Fruit fly (Drosophila melanogaster) whole organism, embryonic: ENCODE data around the gene BOD1.

Experiments used
- Ada2b ChIP-seq: fragments of 200-800 bp; sonication (Bioruptor generic); IDR thresholded peaks from 2 replicates; pipeline ENCODE4 v1.3.6; 2022; ENCODE audit warnings: missing biosample characterization, missing genetic modification characterization
- B-H2 ChIP-seq: fragments of 200-800 bp; sonication (Bioruptor generic); optimal IDR thresholded peaks from 2 replicates; lab custom pipeline; 2018; ENCODE audit warnings: missing biosample characterization, mild to moderate bottlenecking, missing genetic modification characterization
- C15 ChIP-seq: fragments of 200-800 bp; sonication (Bioruptor generic); IDR thresholded peaks from 3 replicates; pipeline ENCODE4 v1.3.6; 2022; ENCODE audit warnings: missing biosample characterization, missing genetic modification characterization
- CG10321 ChIP-seq: fragments of 200-800 bp; sonication (Bioruptor generic); IDR thresholded peaks from 2 replicates; pipeline ENCODE4 v1.3.6; 2022; ENCODE audit warnings: missing biosample characterization, missing genetic modification characterization
- CG11560 ChIP-seq: fragments of 200-800 bp; sonication (Bioruptor generic); IDR thresholded peaks from 3 replicates; pipeline ENCODE4 v1.3.6; 2022; ENCODE audit warnings: missing biosample characterization, missing genetic modification characterization
- CG11723 ChIP-seq: fragments of 200-800 bp; sonication (Bioruptor generic); optimal IDR thresholded peaks from 2 replicates; lab custom pipeline; 2017; ENCODE audit warnings: missing biosample characterization, mild to moderate bottlenecking, missing genetic modification characterization
- CG12104 ChIP-seq: fragments of 200-800 bp; sonication (Bioruptor generic); optimal IDR thresholded peaks from 3 replicates; lab custom pipeline; 2016; ENCODE audit warnings: missing biosample characterization, missing genetic modification characterization
- CG12155 ChIP-seq: fragments of 200-800 bp; sonication (Bioruptor generic); optimal IDR thresholded peaks from 3 replicates; lab custom pipeline; 2016; ENCODE audit warnings: missing biosample characterization, missing genetic modification characterization
- CG12391 ChIP-seq: fragments of 200-800 bp; sonication (Bioruptor generic); optimal IDR thresholded peaks from 3 replicates; lab custom pipeline; 2018; ENCODE audit warnings: missing biosample characterization, mild to moderate bottlenecking, missing genetic modification characterization, moderate library complexity
- CG15073 ChIP-seq: fragments of 200-800 bp; sonication (Bioruptor generic); optimal IDR thresholded peaks from 2 replicates; lab custom pipeline; 2016; ENCODE audit warnings: missing biosample characterization, missing genetic modification characterization
- CG15696 ChIP-seq: fragments of 200-800 bp; sonication (Bioruptor generic); optimal IDR thresholded peaks from 2 replicates; lab custom pipeline; 2019; ENCODE audit warnings: missing biosample characterization, mild to moderate bottlenecking, missing genetic modification characterization, moderate library complexity
- CG17328 ChIP-seq: fragments of 200-800 bp; sonication (Bioruptor generic); IDR thresholded peaks from 2 replicates; pipeline ENCODE4 v1.3.6; 2022; ENCODE audit warnings: missing biosample characterization, missing genetic modification characterization
- CG18599 ChIP-seq: fragments of 200-800 bp; sonication (Bioruptor generic); optimal IDR thresholded peaks from 3 replicates; lab custom pipeline; 2017; ENCODE audit warnings: missing biosample characterization, missing genetic modification characterization, mild to moderate bottlenecking, moderate library complexity, missing genetic modification reagents
- CG30020 ChIP-seq: fragments of 200-800 bp; optimal IDR thresholded peaks from 2 replicates; lab custom pipeline; 2019; ENCODE audit warnings: missing biosample characterization, mild to moderate bottlenecking, missing genetic modification characterization, moderate library complexity
- CG3995 ChIP-seq: fragments of 200-800 bp; sonication (Bioruptor generic); optimal IDR thresholded peaks from 3 replicates; lab custom pipeline; 2016; ENCODE audit warnings: missing biosample characterization, missing genetic modification characterization
- CG6272 ChIP-seq: fragments of 200-800 bp; sonication (Bioruptor generic); IDR thresholded peaks from 2 replicates; pipeline ENCODE4 v1.3.6; 2022; ENCODE audit warnings: missing biosample characterization, missing genetic modification characterization
- CG7745 ChIP-seq: fragments of 200-800 bp; sonication (Bioruptor generic); optimal IDR thresholded peaks from 2 replicates; lab custom pipeline; 2018; ENCODE audit warnings: missing biosample characterization, mild to moderate bottlenecking, missing genetic modification characterization, moderate library complexity
- CG7928 ChIP-seq: fragments of 200-800 bp; sonication (Bioruptor generic); optimal IDR thresholded peaks from 2 replicates; lab custom pipeline; 2017; ENCODE audit warnings: missing biosample characterization, mild to moderate bottlenecking, missing genetic modification characterization
- CG7987 ChIP-seq: fragments of 200-800 bp; sonication (Bioruptor generic); optimal IDR thresholded peaks from 2 replicates; lab custom pipeline; 2018; ENCODE audit warnings: missing biosample characterization, mild to moderate bottlenecking, missing genetic modification characterization, moderate library complexity
- CG9609 ChIP-seq: fragments of 200-800 bp; sonication (Bioruptor generic); optimal IDR thresholded peaks from 3 replicates; lab custom pipeline; 2016; ENCODE audit warnings: missing biosample characterization, missing genetic modification characterization
- D19B ChIP-seq: fragments of 200-800 bp; sonication (Bioruptor generic); optimal IDR thresholded peaks from 2 replicates; lab custom pipeline; 2017; ENCODE audit warnings: missing biosample characterization, mild to moderate bottlenecking, missing genetic modification characterization
- Dll ChIP-seq: fragments of 200-800 bp; sonication (Bioruptor generic); IDR thresholded peaks from 4 replicates; pipeline ENCODE4 v1.3.6; 2022; ENCODE audit warnings: missing biosample characterization, missing genetic modification characterization; ENCODE audit not compliant: partially characterized antibody
- H2.0 ChIP-seq: fragments of 200-800 bp; sonication (Bioruptor generic); IDR thresholded peaks from 2 replicates; pipeline ENCODE4 v1.3.6; 2022; ENCODE audit warnings: missing biosample characterization, missing genetic modification characterization
- Kr ChIP-seq: fragments of 200-800 bp; sonication (Bioruptor generic); optimal IDR thresholded peaks from 2 replicates; lab custom pipeline; 2017; ENCODE audit warnings: missing biosample characterization, mild to moderate bottlenecking, missing genetic modification characterization
- Lhr ChIP-seq: fragments of 200-800 bp; sonication (Bioruptor generic); optimal IDR thresholded peaks from 3 replicates; lab custom pipeline; 2017; ENCODE audit warnings: mild to moderate bottlenecking, missing biosample characterization, missing genetic modification reagents, missing genetic modification characterization
- Mad ChIP-seq: fragments of 200-800 bp; sonication (Bioruptor generic); optimal IDR thresholded peaks from 2 replicates; lab custom pipeline; 2016; ENCODE audit warnings: missing biosample characterization, missing genetic modification characterization
- Med ChIP-seq: fragments of 200-800 bp; sonication (Bioruptor generic); peaks from one replicate; lab custom pipeline; 2016; ENCODE audit warnings: missing biosample characterization, missing genetic modification characterization, mild to moderate bottlenecking, inconsistent platforms, moderate library complexity
- Oaz ChIP-seq: fragments of 200-800 bp; sonication (Bioruptor generic); IDR thresholded peaks from 2 replicates; pipeline ENCODE4 v1.3.6; 2022; ENCODE audit warnings: missing biosample characterization, missing genetic modification characterization
- Pdp1 ChIP-seq, 2 experiments: fragments of 200-800 bp; sonication (Bioruptor generic); optimal IDR thresholded peaks; 3 replicates each; lab custom pipeline; 2016; ENCODE audit warnings: missing biosample characterization in 2 of 2, missing genetic modification characterization in 2 of 2, mild to moderate bottlenecking in 1 of 2, moderate library complexity in 1 of 2
- Side ChIP-seq: fragments of 200-800 bp; sonication (Bioruptor generic); optimal IDR thresholded peaks from 2 replicates; lab custom pipeline; 2016; ENCODE audit warnings: missing biosample characterization, missing genetic modification characterization
- Spps ChIP-seq: fragments of 200-800 bp; sonication (Bioruptor generic); optimal IDR thresholded peaks from 2 replicates; lab custom pipeline; 2018; ENCODE audit warnings: missing biosample characterization, mild to moderate bottlenecking, missing genetic modification characterization
- Sry-β ChIP-seq: fragments of 200-800 bp; sonication (Bioruptor generic); optimal IDR thresholded peaks from 2 replicates; lab custom pipeline; 2018; ENCODE audit warnings: missing biosample characterization, mild to moderate bottlenecking, missing genetic modification characterization, moderate library complexity
- Sry-δ ChIP-seq: fragments of 200-800 bp; sonication (Bioruptor generic); optimal IDR thresholded peaks from 2 replicates; lab custom pipeline; 2016; ENCODE audit warnings: missing biosample characterization, missing genetic modification characterization
- Ssrp ChIP-seq: fragments of 200-800 bp; sonication (Bioruptor generic); optimal IDR thresholded peaks from 2 replicates; lab custom pipeline; 2018; ENCODE audit warnings: missing biosample characterization, mild to moderate bottlenecking, missing genetic modification characterization, moderate library complexity
- TFAM ChIP-seq: fragments of 200-800 bp; sonication (Bioruptor generic); optimal IDR thresholded peaks from 2 replicates; lab custom pipeline; 2017; ENCODE audit warnings: missing biosample characterization, missing genetic modification characterization, inconsistent platforms
- chif ChIP-seq, 2 experiments: fragments of 200-800 bp; sonication (Bioruptor generic); optimal IDR thresholded peaks; 3 replicates each; lab custom pipeline; 2016; ENCODE audit warnings: missing biosample characterization in 2 of 2, missing genetic modification characterization in 2 of 2
- dm ChIP-seq: fragments of 200-800 bp; sonication (Bioruptor generic); optimal IDR thresholded peaks from 3 replicates; lab custom pipeline; 2016; ENCODE audit warnings: missing biosample characterization, missing genetic modification characterization
- dysf ChIP-seq: fragments of 200-800 bp; sonication (Bioruptor generic); IDR thresholded peaks from 3 replicates; pipeline ENCODE4 v1.3.6; 2022; ENCODE audit warnings: missing biosample characterization, missing genetic modification characterization
- eve ChIP-seq, 2 experiments: fragments of >200 bp; optimal IDR thresholded peaks; 2 replicates each; lab custom pipeline; 2017; ENCODE audit warnings: missing biosample characterization in 2 of 2, missing genetic modification characterization in 2 of 2
- gce ChIP-seq: fragments of 200-800 bp; sonication (Bioruptor generic); IDR thresholded peaks from 3 replicates; pipeline ENCODE4 v1.3.6; 2022; ENCODE audit warnings: missing biosample characterization, missing genetic modification characterization
- gro ChIP-seq: fragments of 200-800 bp; sonication (Bioruptor generic); optimal IDR thresholded peaks from 2 replicates; lab custom pipeline; 2016; ENCODE audit warnings: missing biosample characterization, missing genetic modification characterization
- hb ChIP-seq: fragments of 200-800 bp; sonication (Bioruptor generic); IDR thresholded peaks from 3 replicates; pipeline ENCODE4 v1.3.6; 2022; ENCODE audit warnings: missing biosample characterization, missing genetic modification characterization; ENCODE audit not compliant: partially characterized antibody
- jing ChIP-seq: fragments of 200-800 bp; sonication (Bioruptor generic); optimal IDR thresholded peaks from 2 replicates; lab custom pipeline; 2018; ENCODE audit warnings: missing biosample characterization, mild to moderate bottlenecking, missing genetic modification characterization
- org-1 ChIP-seq: fragments of 200-800 bp; sonication (Bioruptor generic); optimal IDR thresholded peaks from 2 replicates; lab custom pipeline; 2017; ENCODE audit warnings: missing biosample characterization, missing genetic modification characterization
- psq ChIP-seq: fragments of 200-800 bp; sonication (Bioruptor generic); optimal IDR thresholded peaks from 2 replicates; lab custom pipeline; 2017; ENCODE audit warnings: missing biosample characterization, missing genetic modification characterization
- row ChIP-seq: fragments of 200-800 bp; sonication (Bioruptor generic); IDR thresholded peaks from 3 replicates; pipeline ENCODE4 v1.3.6; 2022; ENCODE audit warnings: missing biosample characterization, missing genetic modification characterization
- schlank ChIP-seq: fragments of 200-800 bp; sonication (Bioruptor generic); optimal IDR thresholded peaks from 2 replicates; lab custom pipeline; 2018; ENCODE audit warnings: missing biosample characterization, mild to moderate bottlenecking, missing genetic modification characterization
- sima ChIP-seq: fragments of 200-800 bp; sonication (Bioruptor generic); optimal IDR thresholded peaks from 2 replicates; lab custom pipeline; 2016; ENCODE audit warnings: missing biosample characterization, missing genetic modification characterization
- slp2 ChIP-seq: fragments of 200-800 bp; sonication (Bioruptor generic); optimal IDR thresholded peaks from 2 replicates; lab custom pipeline; 2016; ENCODE audit warnings: missing biosample characterization, missing genetic modification characterization
- tll ChIP-seq, 2 experiments: fragments of 200-800 bp in 1 of 2; fragments of >200 bp in 1 of 2; sonication (Bioruptor generic) in 1 of 2; optimal IDR thresholded peaks; 2 replicates each; lab custom pipeline; 2017 to 2019; ENCODE audit warnings: missing biosample characterization in 2 of 2, missing genetic modification characterization in 2 of 2, mild to moderate bottlenecking in 1 of 2, moderate library complexity in 1 of 2
- zen ChIP-seq: fragments of 200-800 bp; sonication (Bioruptor generic); optimal IDR thresholded peaks from 3 replicates; lab custom pipeline; 2018; ENCODE audit warnings: missing biosample characterization, mild to moderate bottlenecking, missing genetic modification characterization, moderate library complexity

Gene BOD1

DNA sequence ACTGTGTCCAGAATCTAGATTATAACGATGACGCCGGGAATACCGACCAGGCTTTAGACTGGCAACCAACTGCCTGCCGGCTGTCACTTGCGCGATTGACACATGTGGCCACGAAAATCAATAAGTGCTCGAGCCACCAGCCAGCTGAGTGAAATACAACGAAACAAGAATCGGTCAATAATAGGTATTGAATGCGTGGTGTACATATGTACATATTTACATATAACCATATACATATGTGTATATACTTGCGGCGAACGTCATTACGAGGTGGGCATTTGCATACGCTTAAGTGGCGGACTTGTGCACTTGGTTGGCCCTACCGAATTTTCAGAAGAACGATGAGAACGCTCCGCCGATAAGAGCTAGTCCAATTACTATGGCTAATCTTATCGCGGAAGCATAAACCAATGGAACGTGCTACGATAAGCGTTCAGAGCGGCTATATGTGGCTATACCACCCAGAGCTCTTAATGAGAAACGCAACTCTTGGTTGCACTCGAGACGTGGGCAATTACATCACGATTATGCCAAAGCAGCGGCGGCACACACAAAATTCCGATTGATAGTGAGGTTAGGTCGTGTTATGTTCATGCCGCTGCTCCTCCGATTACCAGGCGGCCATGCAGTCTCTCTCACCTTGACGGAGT lies 8.6 kb downstream of the BOD1 start (continued):
- TF ChIP-seq Ssrp = no peak
- no peak for TF ChIP-seq CG11560 (tag; lab: Robert Waterston, UW)
- TF ChIP-seq Kr (GFP tag; lab: Kevin White, UChicago) = no peak
- no peak for TF ChIP-seq dysf
- no peak for TF ChIP-seq schlank (tag; lab: Kevin White, UChicago)
- peak; percentile 44 for TF ChIP-seq CG18599 (GFP tag; lab: Kevin White, UChicago)
- peak; percentile 36 for TF ChIP-seq Med (GFP tag; lab: Kevin White, UChicago)
- TF ChIP-seq CG6272 (GFP tag; lab: Robert Waterston, UW) = no peak
- no peak for TF ChIP-seq org-1
- no peak for TF ChIP-seq sima (GFP tag; lab: Kevin White, UChicago)
- no peak for TF ChIP-seq CG11723 (GFP tag; lab: Kevin White, UChicago)
- TF ChIP-seq Sry-δ (GFP tag; lab: Kevin White, UChicago) = no peak
- TF ChIP-seq H2.0 (GFP tag; lab: Robert Waterston, UW) = no peak
- TF ChIP-seq Spps (tag; lab: Kevin White, UChicago) = no peak
- no peak for TF ChIP-seq CG30020 (tag; lab: Kevin White, UChicago)
- TF ChIP-seq jing = no peak
- no peak for TF ChIP-seq Oaz (GFP tag; lab: Robert Waterston, UW)
- no peak for TF ChIP-seq hb (GFP tag; lab: Robert Waterston, UW)
- peak in 1 of 2 experiments; percentile 48 for TF ChIP-seq tll (GFP tag; optimal IDR thresholded peaks at IDR 0.05; lab: Kevin White, UChicago)
- no peak for TF ChIP-seq CG12391
- no peak for TF ChIP-seq slp2 (GFP tag; lab: Kevin White, UChicago)
- TF ChIP-seq Pdp1 (GFP tag; optimal IDR thresholded peaks at IDR 0.05; lab: Kevin White, UChicago) = peak in 1 of 2 experiments; percentile 98
- no peak for TF ChIP-seq Dll (GFP tag; lab: Robert Waterston, UW)
- TF ChIP-seq Side (GFP tag; lab: Kevin White, UChicago) = no peak
- no peak for TF ChIP-seq CG7745 (tag; lab: Kevin White, UChicago)
- TF ChIP-seq gro (GFP tag; lab: Kevin White, UChicago) = no peak
- no peak for TF ChIP-seq CG3995 (GFP tag; lab: Kevin White, UChicago)
- no peak for TF ChIP-seq CG7928 (GFP tag; lab: Kevin White, UChicago)
- TF ChIP-seq TFAM (GFP tag; lab: Kevin White, UChicago) = no peak
- TF ChIP-seq CG17328 = no peak
- no peak for TF ChIP-seq Sry-β (GFP tag; lab: Kevin White, UChicago)
- no peak for TF ChIP-seq Mad (GFP tag; lab: Kevin White, UChicago)
- TF ChIP-seq psq (GFP tag; lab: Kevin White, UChicago) = no peak
- TF ChIP-seq CG15696 (tag; lab: Kevin White, UChicago) = peak; percentile 51
- no peak for TF ChIP-seq eve (GFP tag; optimal IDR thresholded peaks at IDR 0.05; lab: Kevin White, UChicago)
- TF ChIP-seq CG9609 (GFP tag; lab: Kevin White, UChicago) = no peak
- no peak for TF ChIP-seq CG12155 (GFP tag; lab: Kevin White, UChicago)
- TF ChIP-seq chif (GFP tag; optimal IDR thresholded peaks at IDR 0.05; lab: Kevin White, UChicago) = no peak
- no peak for TF ChIP-seq row (GFP tag; lab: Robert Waterston, UW)
- no peak for TF ChIP-seq D19B (GFP tag; lab: Kevin White, UChicago)
- no peak for TF ChIP-seq Lhr
- peak; percentile 13 for TF ChIP-seq B-H2 (GFP tag; lab: Kevin White, UChicago)
- no peak for TF ChIP-seq CG10321 (GFP tag; lab: Robert Waterston, UW)
- no peak for TF ChIP-seq Ada2b (GFP tag; lab: Robert Waterston, UW)
- TF ChIP-seq zen (tag; lab: Kevin White, UChicago) = no peak
- peak; percentile 22 for TF ChIP-seq CG7987
- peak; percentile 27 for TF ChIP-seq CG12104
- no peak for TF ChIP-seq CG15073 (GFP tag; lab: Kevin White, UChicago)
- TF ChIP-seq dm (GFP tag; lab: Kevin White, UChicago) = no peak
- TF ChIP-seq gce = no peak
- no peak for TF ChIP-seq C15 (GFP tag; lab: Robert Waterston, UW)
